Fruit fly (Drosophila melanogaster) whole organism, adult: ENCODE results near the gene CG42823.

Source experiments
- CG14711 ChIP-seq: fragments of 200-800 bp; sonication (Bioruptor generic); optimal IDR thresholded peaks from 2 replicates; lab custom pipeline; 2018; ENCODE audit warnings: missing biosample characterization, mild to moderate bottlenecking, missing genetic modification characterization, moderate library complexity
- CG1620 ChIP-seq: fragments of 200-800 bp; sonication (Bioruptor generic); optimal IDR thresholded peaks from 2 replicates; lab custom pipeline; 2016; ENCODE audit warnings: missing biosample characterization, missing genetic modification characterization
- CG7045 ChIP-seq: fragments of 200-800 bp; sonication (Bioruptor generic); optimal IDR thresholded peaks from 2 replicates; lab custom pipeline; 2017; ENCODE audit warnings: missing biosample characterization, mild to moderate bottlenecking, missing genetic modification characterization
- Crg-1 ChIP-seq: fragments of 200-800 bp; sonication (Bioruptor generic); optimal IDR thresholded peaks from 2 replicates; lab custom pipeline; 2016; ENCODE audit warnings: missing biosample characterization, missing genetic modification characterization
- cic ChIP-seq: fragments of 200-800 bp; sonication (Bioruptor generic); optimal IDR thresholded peaks from 2 replicates; lab custom pipeline; 2017; ENCODE audit warnings: missing biosample characterization, mild to moderate bottlenecking, missing genetic modification characterization, moderate library complexity
- pad ChIP-seq: fragments of 200-800 bp; sonication (Bioruptor generic); optimal IDR thresholded peaks from 3 replicates; lab custom pipeline; 2017; ENCODE audit warnings: missing biosample characterization, missing genetic modification characterization, mild to moderate bottlenecking, moderate library complexity, missing genetic modification reagents

- TF ChIP-seq cic (GFP tag; lab: Kevin White, UChicago) (no peak), pad (GFP tag; lab: Kevin White, UChicago) (no peak), Crg-1 (GFP tag; lab: Kevin White, UChicago) (no peak), CG14711 (tag; lab: Kevin White, UChicago) (no peak), CG7045 (no peak), CG1620 (GFP tag; lab: Kevin White, UChicago) (no peak)
Measured at dm6 chr3R:17379051-17379450, 25.9 kb downstream of the CG42823 start.
